Fruit fly (Drosophila melanogaster) whole organism: ENCODE measurements around the gene C3G.

Experiments
- CG8478 ChIP-seq: fragments of >200 bp; optimal IDR thresholded peaks from 2 replicates; lab custom pipeline; 2018; ENCODE audit warnings: inconsistent platforms
- Dll ChIP-seq: fragments of >200 bp; optimal IDR thresholded peaks from 2 replicates; lab custom pipeline; 2017
- EcR ChIP-seq, 2 experiments: fragments of >200 bp; optimal IDR thresholded peaks; 2 replicates each; lab custom pipeline; 2017; ENCODE audit warnings: missing biosample characterization in 2 of 2, missing genetic modification characterization in 2 of 2, missing genetic modification reagents in 2 of 2
- pan ChIP-seq: fragments of >200 bp; optimal IDR thresholded peaks from 2 replicates; lab custom pipeline; 2017
- psq ChIP-seq: fragments of >200 bp; optimal IDR thresholded peaks from 2 replicates; lab custom pipeline; 2017
- usp ChIP-seq: fragments of >200 bp; optimal IDR thresholded peaks from 2 replicates; lab custom pipeline; 2017; ENCODE audit warnings: missing biosample characterization, missing genetic modification characterization, mixed read lengths

Gene C3G

DNA sequence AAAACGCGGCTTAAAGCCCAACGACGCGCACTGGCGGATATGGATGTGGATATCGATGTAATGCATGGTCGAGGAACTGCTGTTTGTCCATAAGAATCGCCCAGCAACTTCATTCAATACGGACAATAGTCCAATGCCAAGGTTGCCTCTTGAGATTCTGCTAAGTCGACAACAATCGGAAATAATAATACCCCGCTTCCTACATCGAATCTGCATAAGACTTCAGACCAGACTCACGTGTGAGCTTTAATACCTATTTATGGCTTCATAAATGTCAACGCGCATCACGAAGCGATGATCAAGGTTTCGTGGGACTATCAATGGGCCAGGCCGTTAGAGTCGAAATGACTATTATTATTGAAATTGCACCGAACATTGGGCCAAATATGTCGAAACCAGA, 51.4 kb downstream of the C3G start:
- TF ChIP-seq usp (GFP tag; lab: Kevin White, UChicago) (no peak), Dll (lab: Kevin White, UChicago) (no peak), CG8478 (lab: Kevin White, UChicago) (no peak), psq (no peak), EcR (GFP tag; optimal IDR thresholded peaks at IDR 0.05; lab: Kevin White, UChicago) (no peak), pan (lab: Kevin White, UChicago) (no peak)

- TF ChIP-seq pan (lab: Kevin White, UChicago) (no peak), EcR (GFP tag; optimal IDR thresholded peaks at IDR 0.05; lab: Kevin White, UChicago) (no peak), usp (GFP tag; lab: Kevin White, UChicago) (no peak), Dll (lab: Kevin White, UChicago) (no peak), psq (no peak), CG8478 (lab: Kevin White, UChicago) (no peak)
Measured at dm6 chrX:6747244-6747643, 56.1 kb downstream of the C3G start, which contains the start of gene CG14439. CG14439 (plus strand) TSS chrX:6747544.

DNA sequence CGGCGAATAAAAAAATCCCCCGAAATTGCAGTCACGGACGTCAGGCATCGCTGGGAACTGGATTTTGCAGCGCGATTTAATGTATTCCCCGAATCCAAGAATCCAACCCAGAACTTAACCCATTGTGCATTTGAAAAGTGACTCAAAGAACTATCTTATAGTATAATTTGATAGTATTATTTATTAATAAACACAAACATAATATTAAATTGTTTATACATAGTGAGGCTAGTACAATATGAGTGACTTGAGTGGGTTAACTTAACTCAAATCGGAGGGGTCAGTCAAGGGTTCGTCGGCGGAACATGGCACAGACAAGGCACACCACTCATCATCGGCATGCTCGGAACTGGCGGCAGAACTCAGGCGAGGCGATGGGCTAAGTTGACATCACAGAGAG, 57.2 kb downstream of the C3G start:
- no peak for TF ChIP-seq CG8478 (lab: Kevin White, UChicago)
- TF ChIP-seq psq, result no peak

DNA sequence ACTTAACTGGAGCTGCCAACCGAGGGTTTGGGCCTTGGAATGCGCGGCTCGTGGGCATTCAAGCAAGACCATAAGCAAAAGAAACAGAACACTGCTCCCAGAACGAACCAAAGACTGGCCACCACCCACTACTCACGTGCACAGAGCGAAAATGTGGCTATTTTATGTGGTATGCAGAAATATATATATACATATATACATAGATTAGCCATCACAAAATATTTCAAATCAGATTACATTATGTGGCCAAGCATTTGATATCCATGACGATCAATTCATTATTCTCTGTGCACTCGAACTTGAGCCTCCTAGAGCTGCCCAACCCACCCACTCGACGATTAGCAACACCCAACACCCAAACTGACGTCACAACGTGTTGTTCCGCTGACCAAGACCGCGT, 57.8 kb downstream of the C3G start:
- TF ChIP-seq usp (GFP tag; lab: Kevin White, UChicago) (no peak), EcR (GFP tag; optimal IDR thresholded peaks at IDR 0.05; lab: Kevin White, UChicago) (no peak), psq (no peak), Dll (lab: Kevin White, UChicago) (no peak), CG8478 (lab: Kevin White, UChicago) (no peak), pan (lab: Kevin White, UChicago) (no peak)

- TF ChIP-seq Dll (lab: Kevin White, UChicago) (no peak), psq (no peak), pan (lab: Kevin White, UChicago) (no peak), EcR (GFP tag; optimal IDR thresholded peaks at IDR 0.05; lab: Kevin White, UChicago) (no peak), CG8478 (lab: Kevin White, UChicago) (no peak), usp (GFP tag; lab: Kevin White, UChicago) (no peak)
Measured at dm6 chrX:6744088-6744487, 59.3 kb downstream of the C3G start, which contains the start of gene RpL17. RpL17 (minus strand) TSS chrX:6744238.

- TF ChIP-seq psq, result no peak
Measured at dm6 chrX:6743192-6743591, 60.2 kb downstream of the C3G start.

DNA sequence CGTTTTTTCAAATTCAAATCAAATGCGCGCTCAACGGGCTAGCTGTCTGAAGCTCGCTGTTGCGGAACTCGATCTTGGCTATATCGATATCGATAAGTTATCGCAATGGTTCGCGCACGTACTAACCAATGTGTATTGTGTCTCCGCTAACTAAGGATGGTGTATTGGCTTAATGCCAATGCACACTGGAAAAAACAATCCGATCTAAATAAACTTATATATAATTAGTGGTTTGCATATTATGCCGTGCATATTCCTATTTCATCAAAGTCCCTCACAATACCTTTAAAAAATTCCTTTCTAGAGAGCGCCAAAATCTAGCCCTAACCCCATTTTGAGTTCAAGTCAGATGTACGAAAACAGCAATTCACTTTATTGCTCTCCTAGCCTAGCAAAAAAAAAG, 62.2 kb downstream of the C3G start:
- TF ChIP-seq psq, result no peak
- TF ChIP-seq CG8478 (lab: Kevin White, UChicago), result no peak
- TF ChIP-seq usp (GFP tag; lab: Kevin White, UChicago), result no peak

- TF ChIP-seq Dll (lab: Kevin White, UChicago), result no peak
- no peak for TF ChIP-seq psq
- no peak for TF ChIP-seq CG8478 (lab: Kevin White, UChicago)
- no peak for TF ChIP-seq EcR (GFP tag; optimal IDR thresholded peaks at IDR 0.05; lab: Kevin White, UChicago)
- no peak for TF ChIP-seq usp (GFP tag; lab: Kevin White, UChicago)
- no peak for TF ChIP-seq pan (lab: Kevin White, UChicago)
Measured at dm6 chrX:6739936-6740668, 63.3 kb downstream of the C3G start, which contains the start of gene CG3168. CG3168 (minus strand) TSS chrX:6739986.

DNA sequence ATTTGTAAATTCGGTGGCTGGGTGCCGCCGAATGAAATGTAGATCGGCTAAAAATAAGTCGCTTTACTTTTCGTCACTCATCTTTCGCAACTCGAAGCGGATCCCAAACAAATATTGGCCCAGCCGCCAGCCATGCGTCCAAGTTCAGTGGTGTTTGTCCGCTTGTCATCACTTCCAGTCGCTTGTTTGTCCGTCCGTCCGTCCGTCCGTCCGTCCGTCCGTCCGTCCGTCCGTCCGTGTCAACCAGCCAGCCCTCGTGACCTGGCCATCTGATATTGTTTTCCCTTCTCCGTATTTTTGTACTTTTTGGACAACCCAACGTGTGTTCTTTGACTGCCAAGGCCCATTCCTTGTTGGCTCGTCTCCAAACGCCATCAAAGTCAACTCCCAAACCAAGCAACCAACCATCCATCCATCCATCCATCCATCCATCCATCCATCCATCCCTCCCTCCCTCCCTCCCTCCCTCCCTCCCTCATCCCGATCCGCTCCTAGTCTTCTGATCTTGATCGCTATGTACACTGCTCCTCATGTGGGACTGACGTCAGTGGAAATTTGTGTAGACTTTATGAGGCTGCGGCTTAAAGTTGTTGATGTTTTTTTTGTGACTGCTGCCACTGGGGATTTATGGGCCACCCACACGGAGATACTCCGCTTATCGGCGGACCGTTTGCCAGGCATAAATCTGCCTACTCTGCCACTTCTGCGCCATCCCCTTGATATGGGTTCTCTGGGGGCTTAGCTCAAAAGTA, 69.9 kb downstream of the C3G start:
- no peak for TF ChIP-seq Dll (lab: Kevin White, UChicago)
- TF ChIP-seq CG8478 (lab: Kevin White, UChicago), result no peak
- no peak for TF ChIP-seq usp (GFP tag; lab: Kevin White, UChicago)
- no peak for TF ChIP-seq EcR (GFP tag; optimal IDR thresholded peaks at IDR 0.05; lab: Kevin White, UChicago)
- no peak for TF ChIP-seq psq
- TF ChIP-seq pan (lab: Kevin White, UChicago), result no peak
